Fruit fly (Drosophila melanogaster): ENCODE data around the gene Rph.

The Rph gene

dm6 chrX:10768043-10768674 lies 10.7 kb upstream of the Rph start, which contains the start of the genes Atg8a and BTBD9:
Atg8a (minus strand) TSS chrX:10768338.
BTBD9 (plus strand) TSS chrX:10768537.
- TF ChIP-seq toe (GFP tag; optimal IDR thresholded peaks at IDR 0.05): no peak
- TF ChIP-seq CG5204 (GFP tag; optimal IDR thresholded peaks at IDR 0.05): no peak
- peak; percentile 77 for TF ChIP-seq bab1 (GFP tag; optimal IDR thresholded peaks at IDR 0.05)
- peak; percentile 9 for TF ChIP-seq CG14711 (tag; optimal IDR thresholded peaks at IDR 0.05)
- peak; percentile 34 to 72 for TF ChIP-seq cnc (optimal IDR thresholded peaks at IDR 0.05)
- TF ChIP-seq CG7101 (tag; optimal IDR thresholded peaks at IDR 0.05): peak; percentile 32
- peak; percentile 60 for TF ChIP-seq Mnt (GFP tag; optimal IDR thresholded peaks at IDR 0.05)
- TF ChIP-seq Clk (GFP tag; optimal IDR thresholded peaks at IDR 0.05): no peak
- TF ChIP-seq CG7045 (GFP tag; optimal IDR thresholded peaks at IDR 0.05): no peak
- peak; percentile 35 for TF ChIP-seq CG1620 (GFP tag; optimal IDR thresholded peaks at IDR 0.05)
- TF ChIP-seq CG11617 (GFP tag; optimal IDR thresholded peaks at IDR 0.05): peak; percentile 27
- TF ChIP-seq pad (GFP tag; optimal IDR thresholded peaks at IDR 0.05): peak; percentile 23
- peak; percentile 8 for TF ChIP-seq cic (GFP tag; optimal IDR thresholded peaks at IDR 0.05)
- TF ChIP-seq tj (GFP tag; optimal IDR thresholded peaks at IDR 0.05): peak; percentile 58
- TF ChIP-seq CG33017 (tag; optimal IDR thresholded peaks at IDR 0.05): no peak
- TF ChIP-seq kay (GFP tag; ENCODE audit: borderline replicate concordance): no peak
- peak; percentile 22 for TF ChIP-seq Hr96 (GFP tag; optimal IDR thresholded peaks at IDR 0.05)
- no peak for TF ChIP-seq ovo (GFP tag; optimal IDR thresholded peaks at IDR 0.05)
- no peak for TF ChIP-seq CG12768 (GFP tag; optimal IDR thresholded peaks at IDR 0.05)
- TF ChIP-seq Crg-1 (GFP tag; optimal IDR thresholded peaks at IDR 0.05): peak; percentile 40

dm6 chrX:10767350-10768005 lies 10.0 kb upstream of the Rph start:
- TF ChIP-seq pad (GFP tag; optimal IDR thresholded peaks at IDR 0.05) (peak; percentile 63), Clk (GFP tag; optimal IDR thresholded peaks at IDR 0.05) (no peak), ovo (GFP tag; optimal IDR thresholded peaks at IDR 0.05) (peak; percentile 75), cic (GFP tag; optimal IDR thresholded peaks at IDR 0.05) (peak; percentile 18), CG1620 (GFP tag; optimal IDR thresholded peaks at IDR 0.05) (no peak), Hr96 (GFP tag; optimal IDR thresholded peaks at IDR 0.05) (peak; percentile 82), CG12768 (GFP tag; optimal IDR thresholded peaks at IDR 0.05) (peak; percentile 48), toe (GFP tag; optimal IDR thresholded peaks at IDR 0.05) (peak; percentile 24), tj (GFP tag; optimal IDR thresholded peaks at IDR 0.05) (peak; percentile 39), cnc (optimal IDR thresholded peaks at IDR 0.05) (no peak), CG7101 (tag; optimal IDR thresholded peaks at IDR 0.05) (peak; percentile 56), CG5204 (GFP tag; optimal IDR thresholded peaks at IDR 0.05) (peak; percentile 58), Mnt (GFP tag; optimal IDR thresholded peaks at IDR 0.05) (peak; percentile 36), CG14711 (tag; optimal IDR thresholded peaks at IDR 0.05) (peak; percentile 70), CG33017 (tag; optimal IDR thresholded peaks at IDR 0.05) (no peak), CG11617 (GFP tag; optimal IDR thresholded peaks at IDR 0.05) (peak; percentile 58), CG7045 (GFP tag; optimal IDR thresholded peaks at IDR 0.05) (peak; percentile 42), Crg-1 (GFP tag; optimal IDR thresholded peaks at IDR 0.05) (no peak), kay (GFP tag; ENCODE audit: borderline replicate concordance) (peak; percentile 91), bab1 (GFP tag; optimal IDR thresholded peaks at IDR 0.05) (peak; percentile 60)

- TF ChIP-seq kay (GFP tag; ENCODE audit: borderline replicate concordance): peak; percentile 98
- TF ChIP-seq pad (GFP tag; optimal IDR thresholded peaks at IDR 0.05): no peak
- no peak for TF ChIP-seq bab1 (GFP tag; optimal IDR thresholded peaks at IDR 0.05)
- TF ChIP-seq ovo (GFP tag; optimal IDR thresholded peaks at IDR 0.05): no peak
- no peak for TF ChIP-seq Hr96 (GFP tag; optimal IDR thresholded peaks at IDR 0.05)
- TF ChIP-seq CG11617 (GFP tag; optimal IDR thresholded peaks at IDR 0.05): no peak
- peak; percentile 53 for TF ChIP-seq tj (GFP tag; optimal IDR thresholded peaks at IDR 0.05)
Observed at dm6 chrX:10766976-10767349, 9.5 kb upstream of the Rph start.

- TF ChIP-seq CG5204 (GFP tag; optimal IDR thresholded peaks at IDR 0.05) (no peak), Crg-1 (GFP tag; optimal IDR thresholded peaks at IDR 0.05) (no peak), ovo (GFP tag; optimal IDR thresholded peaks at IDR 0.05) (no peak), CG12768 (GFP tag; optimal IDR thresholded peaks at IDR 0.05) (no peak), CG11617 (GFP tag; optimal IDR thresholded peaks at IDR 0.05) (no peak), Hr96 (GFP tag; optimal IDR thresholded peaks at IDR 0.05) (no peak), CG7101 (tag; optimal IDR thresholded peaks at IDR 0.05) (no peak), pad (GFP tag; optimal IDR thresholded peaks at IDR 0.05) (peak; percentile 35), Mnt (GFP tag; optimal IDR thresholded peaks at IDR 0.05) (peak; percentile 80), CG7045 (GFP tag; optimal IDR thresholded peaks at IDR 0.05) (no peak), tj (GFP tag; optimal IDR thresholded peaks at IDR 0.05) (no peak), cnc (optimal IDR thresholded peaks at IDR 0.05) (peak in 1 of 2 experiments; percentile 14), toe (GFP tag; optimal IDR thresholded peaks at IDR 0.05) (no peak), Clk (GFP tag; optimal IDR thresholded peaks at IDR 0.05) (no peak), CG1620 (GFP tag; optimal IDR thresholded peaks at IDR 0.05) (peak; percentile 43), CG33017 (tag; optimal IDR thresholded peaks at IDR 0.05) (no peak), cic (GFP tag; optimal IDR thresholded peaks at IDR 0.05) (peak; percentile 33), CG14711 (tag; optimal IDR thresholded peaks at IDR 0.05) (peak; percentile 9), kay (GFP tag; ENCODE audit: borderline replicate concordance) (no peak), bab1 (GFP tag; optimal IDR thresholded peaks at IDR 0.05) (peak; percentile 60)
Observed at dm6 chrX:10764206-10764605, 6.7 kb upstream of the Rph start, which contains the start of gene Tango5. Tango5 (minus strand) TSS chrX:10764413.

All from whole organism, adult.